Worm (Caenorhabditis elegans) whole organism, L4/young adult: ENCODE measurements around the gene T26E4.18.

ENCODE experiments used
- W03F9.2 ChIP-seq: fragments of 150-350 bp; optimal IDR thresholded peaks from 2 replicates; lab custom pipeline; 2014; ENCODE audit warnings: missing biosample characterization, missing genetic modification characterization
- dao-5 ChIP-seq: sonication (generic microtip); optimal IDR thresholded peaks from 2 replicates; lab custom pipeline; 2016; ENCODE audit warnings: missing genotype, missing genetic modification characterization, moderate library complexity, missing compliant biosample characterization
- him-1 ChIP-seq: sonication (generic microtip); optimal IDR thresholded peaks from 2 replicates; lab custom pipeline; 2016; ENCODE audit warnings: missing genotype, missing genetic modification reagents, missing genetic modification characterization, missing compliant biosample characterization

DNA sequence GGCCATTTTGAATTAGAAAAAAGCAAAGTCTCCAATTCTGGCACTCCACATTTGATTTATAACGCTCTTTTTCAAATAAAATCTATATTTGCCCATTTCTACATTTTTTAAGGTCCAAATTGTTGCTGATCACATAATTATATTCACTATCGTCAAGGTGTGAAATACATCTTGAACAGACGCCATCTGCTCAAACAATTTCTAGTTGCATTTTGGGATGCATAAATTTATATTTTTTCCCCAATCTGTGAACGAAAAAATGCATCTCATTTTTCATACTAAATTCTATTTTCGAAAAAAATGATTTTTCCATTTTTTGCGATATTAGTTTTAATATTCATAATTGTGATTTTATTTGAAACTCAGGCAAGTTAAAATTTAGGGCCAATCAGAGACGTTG is 10.4 kb downstream of the T26E4.18 start, which contains the start of gene T26E4.7:
- TF ChIP-seq him-1 (tag; lab: Kevin White, UChicago) (no peak), W03F9.2 (no peak), dao-5 (no peak)
